Worm (Caenorhabditis elegans) whole organism, L2 larva: Measurements from ENCODE around the gene ptr-19.
A peak's percentile ranks its signal among the peaks of the same experiment; 100 is the strongest.

ENCODE experiments used
- C34F6.9 ChIP-seq: fragments of 150-350 bp; optimal IDR thresholded peaks from 2 replicates; lab custom pipeline; 2014; ENCODE audit warnings: missing biosample characterization, missing genetic modification characterization
- F13H6.1 ChIP-seq: sonication (generic microtip); optimal IDR thresholded peaks from 2 replicates; lab custom pipeline; 2016; ENCODE audit warnings: missing genetic modification characterization, missing compliant biosample characterization
- R02D3.7 ChIP-seq: fragments of 150-350 bp; optimal IDR thresholded peaks from 2 replicates; lab custom pipeline; 2014; ENCODE audit warnings: missing biosample characterization, missing genetic modification characterization
- Y55F3AM.14 ChIP-seq: fragments of 200-800 bp; sonication (Bioruptor generic); optimal IDR thresholded peaks from 2 replicates; lab custom pipeline; 2018; ENCODE audit warnings: mild to moderate bottlenecking, missing genetic modification characterization, missing compliant biosample characterization
- ZK546.5 ChIP-seq: sonication (generic microtip); optimal IDR thresholded peaks from 2 replicates; lab custom pipeline; 2017; ENCODE audit warnings: missing biosample characterization, missing genetic modification characterization
- alr-1 ChIP-seq: fragments of 150-350 bp; optimal IDR thresholded peaks from 2 replicates; lab custom pipeline; 2014; ENCODE audit warnings: missing biosample characterization, missing genetic modification characterization
- aly-2 ChIP-seq: fragments of 150-350 bp; optimal IDR thresholded peaks from 2 replicates; lab custom pipeline; 2014; ENCODE audit warnings: missing biosample characterization, missing genetic modification characterization
- ama-1 ChIP-seq: fragments of 150-350 bp; optimal IDR thresholded peaks from 2 replicates; lab custom pipeline; 2018; ENCODE audit warnings: inconsistent platforms
- blmp-1 ChIP-seq: sonication (generic microtip); optimal IDR thresholded peaks from 2 replicates; lab custom pipeline; 2017; ENCODE audit warnings: missing genetic modification characterization, mild to moderate bottlenecking, missing compliant biosample characterization, antibody characterized with exemption, moderate library complexity; ENCODE audit not compliant: insufficient read depth
- ceh-16 ChIP-seq: fragments of 150-350 bp; optimal IDR thresholded peaks from 2 replicates; lab custom pipeline; 2014; ENCODE audit warnings: missing biosample characterization, missing genetic modification characterization
- ceh-82 ChIP-seq: fragments of 150-350 bp; optimal IDR thresholded peaks from 2 replicates; lab custom pipeline; 2014; ENCODE audit warnings: missing biosample characterization, missing genetic modification characterization
- crh-2 ChIP-seq: sonication (generic microtip); optimal IDR thresholded peaks from 2 replicates; lab custom pipeline; 2017; ENCODE audit warnings: missing biosample characterization, missing genetic modification characterization
- dmd-4 ChIP-seq: sonication (generic microtip); optimal IDR thresholded peaks from 2 replicates; lab custom pipeline; 2017; ENCODE audit warnings: missing biosample characterization, missing genetic modification characterization
- egl-27 ChIP-seq: sonication (generic microtip); optimal IDR thresholded peaks from 3 replicates; lab custom pipeline; 2017; ENCODE audit warnings: missing biosample characterization, missing genetic modification reagents, missing genetic modification characterization
- elt-1 ChIP-seq: fragments of 150-350 bp; optimal IDR thresholded peaks from 2 replicates; lab custom pipeline; 2014; ENCODE audit warnings: missing biosample characterization, missing genetic modification characterization
- elt-3 ChIP-seq: sonication (generic microtip); optimal IDR thresholded peaks from 2 replicates; lab custom pipeline; 2017; ENCODE audit warnings: missing biosample characterization, missing genetic modification characterization
- fos-1 ChIP-seq: fragments of 150-350 bp; optimal IDR thresholded peaks from 2 replicates; lab custom pipeline; 2014; ENCODE audit warnings: missing biosample characterization, missing genetic modification characterization
- gmeb-1 ChIP-seq: fragments of 150-350 bp; optimal IDR thresholded peaks from 2 replicates; lab custom pipeline; 2014; ENCODE audit warnings: missing biosample characterization, missing genetic modification characterization
- lin-13 ChIP-seq: fragments of 150-350 bp; optimal IDR thresholded peaks from 2 replicates; lab custom pipeline; 2014; ENCODE audit warnings: missing biosample characterization, missing genetic modification reagents, missing genetic modification characterization
- lin-39 ChIP-seq: fragments of 150-350 bp; optimal IDR thresholded peaks from 2 replicates; lab custom pipeline; 2014; ENCODE audit warnings: missing biosample characterization, missing genetic modification reagents, missing genetic modification characterization
- lsy-2 ChIP-seq, 2 experiments: fragments of 150-350 bp in 1 of 2; sonication (generic microtip) in 1 of 2; optimal IDR thresholded peaks; 2 replicates each; lab custom pipeline; 2014 to 2017; ENCODE audit warnings: missing biosample characterization in 2 of 2, missing genetic modification characterization in 2 of 2
- mab-5 ChIP-seq: fragments of 150-350 bp; optimal IDR thresholded peaks from 2 replicates; lab custom pipeline; 2014; ENCODE audit warnings: missing biosample characterization, missing genetic modification characterization
- mbf-1 ChIP-seq: sonication (generic microtip); optimal IDR thresholded peaks from 2 replicates; lab custom pipeline; 2017; ENCODE audit warnings: missing biosample characterization, missing genetic modification characterization
- mdl-1 ChIP-seq, 2 experiments: fragments of 150-350 bp in 1 of 2; sonication (generic microtip) in 1 of 2; optimal IDR thresholded peaks; 2 replicates each; lab custom pipeline; 2017; ENCODE audit warnings: missing biosample characterization in 2 of 2, missing genetic modification characterization in 2 of 2
- nhr-10 ChIP-seq: sonication (generic microtip); optimal IDR thresholded peaks from 2 replicates; lab custom pipeline; 2017; ENCODE audit warnings: missing biosample characterization, missing genetic modification characterization
- nhr-12 ChIP-seq: fragments of 150-350 bp; optimal IDR thresholded peaks from 2 replicates; lab custom pipeline; 2014; ENCODE audit warnings: missing biosample characterization, missing genetic modification characterization
- nhr-129 ChIP-seq: fragments of 150-350 bp; optimal IDR thresholded peaks from 2 replicates; lab custom pipeline; 2014; ENCODE audit warnings: missing biosample characterization, missing genetic modification characterization
- nhr-21 ChIP-seq: fragments of 150-350 bp; optimal IDR thresholded peaks from 2 replicates; lab custom pipeline; 2014; ENCODE audit warnings: missing biosample characterization, missing genetic modification characterization
- nhr-23 ChIP-seq: fragments of 150-350 bp; optimal IDR thresholded peaks from 2 replicates; lab custom pipeline; 2014; ENCODE audit warnings: missing biosample characterization, missing genetic modification reagents, missing genetic modification characterization
- nhr-237 ChIP-seq: fragments of 150-350 bp; optimal IDR thresholded peaks from 2 replicates; lab custom pipeline; 2014; ENCODE audit warnings: missing biosample characterization, missing genetic modification characterization
- nhr-25 ChIP-seq: fragments of 150-350 bp; sonication (generic microtip); optimal IDR thresholded peaks from 3 replicates; lab custom pipeline; 2014; ENCODE audit warnings: missing biosample characterization, missing genetic modification characterization
- nhr-6 ChIP-seq: fragments of 150-350 bp; optimal IDR thresholded peaks from 2 replicates; lab custom pipeline; 2014; ENCODE audit warnings: missing biosample characterization, missing genetic modification characterization
- nhr-77 ChIP-seq: fragments of 150-350 bp; optimal IDR thresholded peaks from 2 replicates; lab custom pipeline; 2014; ENCODE audit warnings: missing biosample characterization, missing genetic modification characterization
- sem-4 ChIP-seq: fragments of 150-350 bp; optimal IDR thresholded peaks from 2 replicates; lab custom pipeline; 2014; ENCODE audit warnings: missing biosample characterization, missing genetic modification reagents, missing genetic modification characterization
- sma-3 ChIP-seq: sonication (generic microtip); optimal IDR thresholded peaks from 2 replicates; lab custom pipeline; 2016; ENCODE audit warnings: missing genetic modification reagents, missing genetic modification characterization, missing compliant biosample characterization
- sma-9 ChIP-seq, 2 experiments: fragments of 150-350 bp in 1 of 2; sonication (generic microtip) in 1 of 2; optimal IDR thresholded peaks; 2 replicates each; lab custom pipeline; 2014 to 2016; ENCODE audit warnings: missing genetic modification characterization in 2 of 2, mild to moderate bottlenecking in 1 of 2, missing biosample characterization in 1 of 2, missing compliant biosample characterization in 1 of 2, missing genetic modification reagents in 1 of 2, moderate library complexity in 1 of 2
- snpc-4 ChIP-seq: fragments of 150-350 bp; optimal IDR thresholded peaks from 2 replicates; lab custom pipeline; 2014; ENCODE audit warnings: missing biosample characterization, missing genetic modification characterization
- unc-55 ChIP-seq: fragments of 150-350 bp; sonication (generic microtip); optimal IDR thresholded peaks from 3 replicates; lab custom pipeline; 2014; ENCODE audit warnings: missing biosample characterization, missing genetic modification reagents, missing genetic modification characterization
- unc-62 ChIP-seq: fragments of 150-350 bp; optimal IDR thresholded peaks from 2 replicates; lab custom pipeline; 2014; ENCODE audit warnings: missing biosample characterization, missing genetic modification reagents, missing genetic modification characterization
- zag-1 ChIP-seq: fragments of 150-350 bp; optimal IDR thresholded peaks from 2 replicates; lab custom pipeline; 2014; ENCODE audit warnings: missing biosample characterization, missing genetic modification characterization
- ztf-1 ChIP-seq: fragments of 200-800 bp; sonication (Bioruptor generic); conservative IDR thresholded peaks from 2 replicates; pipeline ENCODE4 v1.3.6; 2022; ENCODE audit warnings: missing genetic modification characterization, missing compliant biosample characterization
- ztf-11 ChIP-seq: sonication (generic microtip); optimal IDR thresholded peaks from 2 replicates; lab custom pipeline; 2017; ENCODE audit warnings: missing biosample characterization, missing genetic modification characterization
- ztf-4 ChIP-seq: fragments of 150-350 bp; optimal IDR thresholded peaks from 2 replicates; lab custom pipeline; 2014; ENCODE audit warnings: missing biosample characterization, missing genetic modification characterization

Gene ptr-19

ce11 chrIII:10816045-10816444, 34.4 kb downstream of the ptr-19 start (continued):
- no peak for TF ChIP-seq dmd-4 (tag; lab: Kevin White, UChicago)
- no peak for TF ChIP-seq aly-2 (tag; lab: Kevin White, UChicago)
- peak; percentile 33 for TF ChIP-seq nhr-129 (tag; lab: Kevin White, UChicago)
- TF ChIP-seq fos-1: no peak

ce11 chrIII:10816800-10817418, 35.3 kb downstream of the ptr-19 start, which contains the start of gene sca-1:
Gene sca-1, minus strand, starts transcription at chrIII:10816850.
- TF ChIP-seq elt-3 (tag; lab: Kevin White, UChicago) (no peak), C34F6.9 (peak; percentile 6), ama-1 (lab: Kevin White, UChicago) (no peak), nhr-129 (tag; lab: Kevin White, UChicago) (peak; percentile 37), nhr-6 (tag; lab: Kevin White, UChicago) (no peak), dmd-4 (tag; lab: Kevin White, UChicago) (no peak), F13H6.1 (tag; lab: Kevin White, UChicago) (peak; percentile 77)
- TF ChIP-seq, all 48 proteins: peak for 3

DNA sequence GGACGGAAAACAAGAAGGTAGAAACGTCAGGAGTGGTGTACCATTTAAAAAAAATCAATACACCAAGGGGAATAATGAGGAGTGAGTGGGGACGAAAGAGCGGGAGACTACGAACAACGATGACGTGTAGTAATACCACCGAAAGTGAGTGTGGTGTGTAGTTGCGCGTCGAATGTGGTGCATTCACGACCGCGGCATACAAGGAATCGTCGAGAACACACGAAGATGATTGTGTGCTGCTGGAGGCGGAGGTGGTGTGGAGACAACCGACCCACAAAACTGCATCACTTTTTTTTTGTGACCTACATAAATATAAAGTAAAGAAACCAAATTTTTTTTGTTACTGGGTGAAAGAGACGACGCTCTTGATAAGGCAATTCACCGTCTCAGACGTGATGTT, 36.7 kb downstream of the ptr-19 start:
- TF ChIP-seq ztf-11 (no peak), nhr-129 (tag; lab: Kevin White, UChicago) (peak; percentile 72), fos-1 (peak; percentile 77), nhr-77 (no peak), sem-4 (peak; percentile 15), snpc-4 (tag; lab: Kevin White, UChicago) (no peak), mbf-1 (tag; lab: Kevin White, UChicago) (no peak), aly-2 (tag; lab: Kevin White, UChicago) (no peak), lsy-2 (tag; optimal IDR thresholded peaks at IDR 0.05; lab: Kevin White, UChicago) (peak in 1 of 2 experiments; percentile 64), F13H6.1 (tag; lab: Kevin White, UChicago) (peak; percentile 59), nhr-10 (tag; lab: Kevin White, UChicago) (no peak), alr-1 (tag; lab: Kevin White, UChicago) (no peak), unc-55 (peak; percentile 78), nhr-21 (tag; lab: Kevin White, UChicago) (no peak), lin-39 (tag; lab: Kevin White, UChicago) (no peak), unc-62 (GFP tag; lab: Kevin White, UChicago) (no peak), nhr-6 (tag; lab: Kevin White, UChicago) (no peak), ceh-82 (tag; lab: Kevin White, UChicago) (no peak), zag-1 (tag; lab: Kevin White, UChicago) (peak; percentile 0), Y55F3AM.14 (peak; percentile 4), ceh-16 (tag; lab: Kevin White, UChicago) (no peak), ZK546.5 (tag; lab: Kevin White, UChicago) (no peak), egl-27 (tag; lab: Kevin White, UChicago) (peak; percentile 42), gmeb-1 (tag; lab: Kevin White, UChicago) (peak; percentile 33), elt-1 (tag; lab: Kevin White, UChicago) (no peak), ama-1 (lab: Kevin White, UChicago) (no peak), crh-2 (tag; lab: Kevin White, UChicago) (peak; percentile 71), blmp-1 (tag; lab: Kevin White, UChicago) (peak; percentile 83), nhr-25 (tag; lab: Kevin White, UChicago) (peak; percentile 64), R02D3.7 (tag; lab: Kevin White, UChicago) (no peak), sma-9 (GFP tag; optimal IDR thresholded peaks at IDR 0.05; lab: Kevin White, UChicago) (peak; percentile 29), sma-9 (tag; optimal IDR thresholded peaks at IDR 0.05; lab: Kevin White, UChicago) (no peak), ztf-4 (no peak), dmd-4 (tag; lab: Kevin White, UChicago) (no peak), lin-13 (GFP tag; lab: Kevin White, UChicago) (peak; percentile 56), nhr-23 (no peak), nhr-12 (tag; lab: Kevin White, UChicago) (no peak), mdl-1 (tag; optimal IDR thresholded peaks at IDR 0.05; lab: Kevin White, UChicago) (no peak), sma-3 (GFP tag; lab: Kevin White, UChicago) (peak; percentile 58), ztf-1 (GFP tag; lab: Robert Waterston, UW) (no peak), C34F6.9 (peak; percentile 72), mab-5 (tag; lab: Kevin White, UChicago) (no peak), elt-3 (tag; lab: Kevin White, UChicago) (no peak), nhr-237 (tag; lab: Kevin White, UChicago) (no peak)
